Worm (Caenorhabditis elegans) whole organism, L2 larva: Measurements from ENCODE around the gene lgc-20.

ENCODE experiments used
- C34F6.9 ChIP-seq: fragments of 150-350 bp; optimal IDR thresholded peaks from 2 replicates; lab custom pipeline; 2014; ENCODE audit warnings: missing biosample characterization, missing genetic modification characterization
- F13H6.1 ChIP-seq: sonication (generic microtip); optimal IDR thresholded peaks from 2 replicates; lab custom pipeline; 2016; ENCODE audit warnings: missing genetic modification characterization, missing compliant biosample characterization
- R02D3.7 ChIP-seq: fragments of 150-350 bp; optimal IDR thresholded peaks from 2 replicates; lab custom pipeline; 2014; ENCODE audit warnings: missing biosample characterization, missing genetic modification characterization
- Y55F3AM.14 ChIP-seq: fragments of 200-800 bp; sonication (Bioruptor generic); optimal IDR thresholded peaks from 2 replicates; lab custom pipeline; 2018; ENCODE audit warnings: mild to moderate bottlenecking, missing genetic modification characterization, missing compliant biosample characterization
- ZK546.5 ChIP-seq: sonication (generic microtip); optimal IDR thresholded peaks from 2 replicates; lab custom pipeline; 2017; ENCODE audit warnings: missing biosample characterization, missing genetic modification characterization
- alr-1 ChIP-seq: fragments of 150-350 bp; optimal IDR thresholded peaks from 2 replicates; lab custom pipeline; 2014; ENCODE audit warnings: missing biosample characterization, missing genetic modification characterization
- aly-2 ChIP-seq: fragments of 150-350 bp; optimal IDR thresholded peaks from 2 replicates; lab custom pipeline; 2014; ENCODE audit warnings: missing biosample characterization, missing genetic modification characterization
- ama-1 ChIP-seq: fragments of 150-350 bp; optimal IDR thresholded peaks from 2 replicates; lab custom pipeline; 2018; ENCODE audit warnings: inconsistent platforms
- blmp-1 ChIP-seq: sonication (generic microtip); optimal IDR thresholded peaks from 2 replicates; lab custom pipeline; 2017; ENCODE audit warnings: missing genetic modification characterization, mild to moderate bottlenecking, missing compliant biosample characterization, antibody characterized with exemption, moderate library complexity; ENCODE audit not compliant: insufficient read depth
- ceh-16 ChIP-seq: fragments of 150-350 bp; optimal IDR thresholded peaks from 2 replicates; lab custom pipeline; 2014; ENCODE audit warnings: missing biosample characterization, missing genetic modification characterization
- ceh-82 ChIP-seq: fragments of 150-350 bp; optimal IDR thresholded peaks from 2 replicates; lab custom pipeline; 2014; ENCODE audit warnings: missing biosample characterization, missing genetic modification characterization
- crh-2 ChIP-seq: sonication (generic microtip); optimal IDR thresholded peaks from 2 replicates; lab custom pipeline; 2017; ENCODE audit warnings: missing biosample characterization, missing genetic modification characterization
- dmd-4 ChIP-seq: sonication (generic microtip); optimal IDR thresholded peaks from 2 replicates; lab custom pipeline; 2017; ENCODE audit warnings: missing biosample characterization, missing genetic modification characterization
- egl-27 ChIP-seq: sonication (generic microtip); optimal IDR thresholded peaks from 3 replicates; lab custom pipeline; 2017; ENCODE audit warnings: missing biosample characterization, missing genetic modification reagents, missing genetic modification characterization
- elt-1 ChIP-seq: fragments of 150-350 bp; optimal IDR thresholded peaks from 2 replicates; lab custom pipeline; 2014; ENCODE audit warnings: missing biosample characterization, missing genetic modification characterization
- elt-3 ChIP-seq: sonication (generic microtip); optimal IDR thresholded peaks from 2 replicates; lab custom pipeline; 2017; ENCODE audit warnings: missing biosample characterization, missing genetic modification characterization
- fos-1 ChIP-seq: fragments of 150-350 bp; optimal IDR thresholded peaks from 2 replicates; lab custom pipeline; 2014; ENCODE audit warnings: missing biosample characterization, missing genetic modification characterization
- gmeb-1 ChIP-seq: fragments of 150-350 bp; optimal IDR thresholded peaks from 2 replicates; lab custom pipeline; 2014; ENCODE audit warnings: missing biosample characterization, missing genetic modification characterization
- lin-11 ChIP-seq: fragments of 150-350 bp; sonication (generic microtip); optimal IDR thresholded peaks from 2 replicates; lab custom pipeline; 2014; ENCODE audit warnings: missing biosample characterization, missing genetic modification characterization, inconsistent platforms, mixed read lengths
- lin-13 ChIP-seq: fragments of 150-350 bp; optimal IDR thresholded peaks from 2 replicates; lab custom pipeline; 2014; ENCODE audit warnings: missing biosample characterization, missing genetic modification reagents, missing genetic modification characterization
- lin-39 ChIP-seq: fragments of 150-350 bp; optimal IDR thresholded peaks from 2 replicates; lab custom pipeline; 2014; ENCODE audit warnings: missing biosample characterization, missing genetic modification reagents, missing genetic modification characterization
- lsy-2 ChIP-seq, 2 experiments: fragments of 150-350 bp in 1 of 2; sonication (generic microtip) in 1 of 2; optimal IDR thresholded peaks; 2 replicates each; lab custom pipeline; 2014 to 2017; ENCODE audit warnings: missing biosample characterization in 2 of 2, missing genetic modification characterization in 2 of 2
- mab-5 ChIP-seq: fragments of 150-350 bp; optimal IDR thresholded peaks from 2 replicates; lab custom pipeline; 2014; ENCODE audit warnings: missing biosample characterization, missing genetic modification characterization
- mbf-1 ChIP-seq: sonication (generic microtip); optimal IDR thresholded peaks from 2 replicates; lab custom pipeline; 2017; ENCODE audit warnings: missing biosample characterization, missing genetic modification characterization
- mdl-1 ChIP-seq, 2 experiments: fragments of 150-350 bp in 1 of 2; sonication (generic microtip) in 1 of 2; optimal IDR thresholded peaks; 2 replicates each; lab custom pipeline; 2017; ENCODE audit warnings: missing biosample characterization in 2 of 2, missing genetic modification characterization in 2 of 2
- nhr-10 ChIP-seq: sonication (generic microtip); optimal IDR thresholded peaks from 2 replicates; lab custom pipeline; 2017; ENCODE audit warnings: missing biosample characterization, missing genetic modification characterization
- nhr-11 ChIP-seq: fragments of 150-350 bp; optimal IDR thresholded peaks from 2 replicates; lab custom pipeline; 2014; ENCODE audit warnings: missing biosample characterization, missing genetic modification characterization
- nhr-12 ChIP-seq: fragments of 150-350 bp; optimal IDR thresholded peaks from 2 replicates; lab custom pipeline; 2014; ENCODE audit warnings: missing biosample characterization, missing genetic modification characterization
- nhr-129 ChIP-seq: fragments of 150-350 bp; optimal IDR thresholded peaks from 2 replicates; lab custom pipeline; 2014; ENCODE audit warnings: missing biosample characterization, missing genetic modification characterization
- nhr-21 ChIP-seq: fragments of 150-350 bp; optimal IDR thresholded peaks from 2 replicates; lab custom pipeline; 2014; ENCODE audit warnings: missing biosample characterization, missing genetic modification characterization
- nhr-23 ChIP-seq: fragments of 150-350 bp; optimal IDR thresholded peaks from 2 replicates; lab custom pipeline; 2014; ENCODE audit warnings: missing biosample characterization, missing genetic modification reagents, missing genetic modification characterization
- nhr-237 ChIP-seq: fragments of 150-350 bp; optimal IDR thresholded peaks from 2 replicates; lab custom pipeline; 2014; ENCODE audit warnings: missing biosample characterization, missing genetic modification characterization
- nhr-25 ChIP-seq: fragments of 150-350 bp; sonication (generic microtip); optimal IDR thresholded peaks from 3 replicates; lab custom pipeline; 2014; ENCODE audit warnings: missing biosample characterization, missing genetic modification characterization
- nhr-6 ChIP-seq: fragments of 150-350 bp; optimal IDR thresholded peaks from 2 replicates; lab custom pipeline; 2014; ENCODE audit warnings: missing biosample characterization, missing genetic modification characterization
- nhr-77 ChIP-seq: fragments of 150-350 bp; optimal IDR thresholded peaks from 2 replicates; lab custom pipeline; 2014; ENCODE audit warnings: missing biosample characterization, missing genetic modification characterization
- peb-1 ChIP-seq: fragments of 150-350 bp; optimal IDR thresholded peaks from 2 replicates; lab custom pipeline; 2014; ENCODE audit warnings: missing biosample characterization, missing genetic modification characterization
- sem-4 ChIP-seq: fragments of 150-350 bp; optimal IDR thresholded peaks from 2 replicates; lab custom pipeline; 2014; ENCODE audit warnings: missing biosample characterization, missing genetic modification reagents, missing genetic modification characterization
- skn-1 ChIP-seq: sonication (generic microtip); optimal IDR thresholded peaks from 2 replicates; lab custom pipeline; 2017; ENCODE audit warnings: missing biosample characterization, missing genetic modification characterization
- sma-3 ChIP-seq: sonication (generic microtip); optimal IDR thresholded peaks from 2 replicates; lab custom pipeline; 2016; ENCODE audit warnings: missing genetic modification reagents, missing genetic modification characterization, missing compliant biosample characterization
- sma-9 ChIP-seq, 2 experiments: fragments of 150-350 bp in 1 of 2; sonication (generic microtip) in 1 of 2; optimal IDR thresholded peaks; 2 replicates each; lab custom pipeline; 2014 to 2016; ENCODE audit warnings: missing genetic modification characterization in 2 of 2, mild to moderate bottlenecking in 1 of 2, missing biosample characterization in 1 of 2, missing compliant biosample characterization in 1 of 2, missing genetic modification reagents in 1 of 2, moderate library complexity in 1 of 2
- snpc-4 ChIP-seq: fragments of 150-350 bp; optimal IDR thresholded peaks from 2 replicates; lab custom pipeline; 2014; ENCODE audit warnings: missing biosample characterization, missing genetic modification characterization
- unc-39 ChIP-seq: fragments of 150-350 bp; optimal IDR thresholded peaks from 2 replicates; lab custom pipeline; 2014; ENCODE audit warnings: missing biosample characterization, missing genetic modification characterization
- unc-55 ChIP-seq: fragments of 150-350 bp; sonication (generic microtip); optimal IDR thresholded peaks from 3 replicates; lab custom pipeline; 2014; ENCODE audit warnings: missing biosample characterization, missing genetic modification reagents, missing genetic modification characterization
- unc-62 ChIP-seq: fragments of 150-350 bp; optimal IDR thresholded peaks from 2 replicates; lab custom pipeline; 2014; ENCODE audit warnings: missing biosample characterization, missing genetic modification reagents, missing genetic modification characterization
- zag-1 ChIP-seq: fragments of 150-350 bp; optimal IDR thresholded peaks from 2 replicates; lab custom pipeline; 2014; ENCODE audit warnings: missing biosample characterization, missing genetic modification characterization
- ztf-1 ChIP-seq: fragments of 200-800 bp; sonication (Bioruptor generic); conservative IDR thresholded peaks from 2 replicates; pipeline ENCODE4 v1.3.6; 2022; ENCODE audit warnings: missing genetic modification characterization, missing compliant biosample characterization
- ztf-11 ChIP-seq: sonication (generic microtip); optimal IDR thresholded peaks from 2 replicates; lab custom pipeline; 2017; ENCODE audit warnings: missing biosample characterization, missing genetic modification characterization
- ztf-4 ChIP-seq: fragments of 150-350 bp; optimal IDR thresholded peaks from 2 replicates; lab custom pipeline; 2014; ENCODE audit warnings: missing biosample characterization, missing genetic modification characterization

The lgc-20 gene

DNA sequence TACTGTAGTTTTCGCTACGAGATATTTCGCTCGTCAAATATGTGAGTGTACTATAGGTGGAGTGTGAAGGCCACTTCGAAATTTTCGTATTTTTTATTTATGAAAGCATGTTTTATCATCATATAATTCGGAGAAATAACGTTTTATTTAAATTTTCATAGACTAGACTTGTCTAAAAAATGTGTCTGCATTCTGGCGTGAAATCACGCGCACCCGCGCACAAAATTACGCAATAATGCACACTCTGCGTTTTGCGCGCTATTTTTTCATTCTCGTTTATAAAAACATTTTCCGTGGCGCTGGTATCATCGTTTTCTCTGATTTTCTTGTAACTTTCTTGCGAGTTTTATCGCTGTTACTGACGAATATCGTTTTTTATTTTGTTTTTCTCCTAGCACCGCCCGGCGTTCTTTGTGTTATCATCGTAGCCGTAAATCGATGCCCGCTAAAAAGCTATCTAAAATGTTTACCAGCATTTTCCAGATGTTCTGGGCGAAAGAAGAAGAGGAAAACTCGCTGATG, 46.1 kb downstream of the lgc-20 start, which contains the start of gene saps-1:
saps-1 (plus strand) TSS at position 472 of the 522 bp plus-strand sequence.
- TF ChIP-seq nhr-6, result no peak
- peak in 1 of 2 experiments; percentile 36 for TF ChIP-seq lsy-2 (tag; optimal IDR thresholded peaks at IDR 0.05; lab: Kevin White, UChicago)
- TF ChIP-seq nhr-11 (tag; lab: Kevin White, UChicago), result no peak
- no peak for TF ChIP-seq nhr-25 (tag; lab: Kevin White, UChicago)
- TF ChIP-seq mab-5 (tag; lab: Kevin White, UChicago), result no peak
- TF ChIP-seq nhr-12 (tag; lab: Kevin White, UChicago), result no peak
- no peak for TF ChIP-seq sem-4 (tag; lab: Kevin White, UChicago)
- no peak for TF ChIP-seq ztf-11 (tag; lab: Kevin White, UChicago)
- no peak for TF ChIP-seq sma-9 (GFP tag; optimal IDR thresholded peaks at IDR 0.05; lab: Kevin White, UChicago)
- TF ChIP-seq sma-9 (tag; optimal IDR thresholded peaks at IDR 0.05; lab: Kevin White, UChicago), result no peak
- TF ChIP-seq nhr-21, result no peak
- TF ChIP-seq ZK546.5, result no peak
- TF ChIP-seq ceh-16 (tag; lab: Kevin White, UChicago), result no peak
- TF ChIP-seq dmd-4 (tag; lab: Kevin White, UChicago), result no peak
- no peak for TF ChIP-seq lin-13 (GFP tag; lab: Kevin White, UChicago)
- TF ChIP-seq mbf-1 (tag; lab: Kevin White, UChicago), result no peak
- no peak for TF ChIP-seq lin-39 (tag; lab: Kevin White, UChicago)
- TF ChIP-seq zag-1 (tag; lab: Kevin White, UChicago), result no peak
- no peak for TF ChIP-seq F13H6.1 (tag; lab: Kevin White, UChicago)
- TF ChIP-seq Y55F3AM.14 (GFP tag; lab: Kevin White, UChicago), result no peak
- TF ChIP-seq mdl-1 (tag; optimal IDR thresholded peaks at IDR 0.05; lab: Kevin White, UChicago), result no peak
- TF ChIP-seq egl-27 (tag; lab: Kevin White, UChicago), result no peak
- no peak for TF ChIP-seq elt-1 (tag; lab: Kevin White, UChicago)
- peak; percentile 35 for TF ChIP-seq gmeb-1 (tag; lab: Kevin White, UChicago)
- TF ChIP-seq R02D3.7 (tag; lab: Kevin White, UChicago), result no peak
- TF ChIP-seq ama-1 (lab: Kevin White, UChicago), result no peak
- no peak for TF ChIP-seq nhr-77 (tag; lab: Kevin White, UChicago)
- no peak for TF ChIP-seq crh-2 (tag; lab: Kevin White, UChicago)
- no peak for TF ChIP-seq ceh-82 (tag; lab: Kevin White, UChicago)
- TF ChIP-seq unc-62 (GFP tag; lab: Kevin White, UChicago), result no peak
- no peak for TF ChIP-seq aly-2
- no peak for TF ChIP-seq ztf-1 (GFP tag; lab: Robert Waterston, UW)
- TF ChIP-seq sma-3 (GFP tag; lab: Kevin White, UChicago), result no peak
- TF ChIP-seq peb-1 (tag; lab: Kevin White, UChicago), result no peak
- peak; percentile 25 for TF ChIP-seq unc-55 (GFP tag; lab: Kevin White, UChicago)
- TF ChIP-seq snpc-4, result no peak
- TF ChIP-seq nhr-10 (tag; lab: Kevin White, UChicago), result no peak
- no peak for TF ChIP-seq elt-3 (tag; lab: Kevin White, UChicago)
- no peak for TF ChIP-seq ztf-4
- TF ChIP-seq lin-11 (tag; lab: Kevin White, UChicago), result no peak
- peak; percentile 25 for TF ChIP-seq nhr-129 (tag; lab: Kevin White, UChicago)
- no peak for TF ChIP-seq nhr-237 (tag; lab: Kevin White, UChicago)
- TF ChIP-seq skn-1 (tag; lab: Kevin White, UChicago), result no peak
- TF ChIP-seq C34F6.9, result peak; percentile 10
- no peak for TF ChIP-seq blmp-1 (tag; lab: Kevin White, UChicago)
- no peak for TF ChIP-seq unc-39
- TF ChIP-seq nhr-23 (tag; lab: Kevin White, UChicago), result no peak
- peak; percentile 31 for TF ChIP-seq fos-1 (tag; lab: Kevin White, UChicago)
- TF ChIP-seq alr-1 (tag; lab: Kevin White, UChicago), result no peak
